Worm (Caenorhabditis elegans): ENCODE data around the gene cpg-9.
"Not testable (repeated sequence)": the region's sequence is repeated elsewhere in the genome, so short reads cannot be mapped to it uniquely, and the experiment has no call there.

cpg-9 gene

ce11 chrIV:3050054-3050990, 19.7 kb downstream of the cpg-9 start, which contains the start of gene eel-1:
TSS of gene eel-1 (minus strand) at chrIV:3050104.
- not testable (repeated sequence) for TF ChIP-seq unc-62 (GFP tag; optimal IDR thresholded peaks at IDR 0.05)

- no peak for TF ChIP-seq unc-62 (GFP tag; optimal IDR thresholded peaks at IDR 0.05)
These were observed 23.1 kb downstream of the cpg-9 start for ce11 chrIV:3046889-3047288.

- TF ChIP-seq unc-62 (GFP tag; optimal IDR thresholded peaks at IDR 0.05), result no peak
These were observed 24.0 kb downstream of the cpg-9 start for ce11 chrIV:3046009-3046408.

- no peak for TF ChIP-seq unc-62 (GFP tag; optimal IDR thresholded peaks at IDR 0.05)
These were observed 25.9 kb downstream of the cpg-9 start for ce11 chrIV:3044158-3044557.

ce11 chrIV:3038740-3039139, 31.3 kb downstream of the cpg-9 start:
- TF ChIP-seq unc-62 (GFP tag; optimal IDR thresholded peaks at IDR 0.05), result no peak

ce11 chrIV:3037932-3038331, 32.1 kb downstream of the cpg-9 start:
- no peak for TF ChIP-seq unc-62 (GFP tag; optimal IDR thresholded peaks at IDR 0.05)

- no peak for TF ChIP-seq unc-62 (GFP tag; optimal IDR thresholded peaks at IDR 0.05)
These were observed 34.6 kb downstream of the cpg-9 start for ce11 chrIV:3035375-3035774.

- no peak for TF ChIP-seq unc-62 (GFP tag; optimal IDR thresholded peaks at IDR 0.05)
These were observed 38.0 kb downstream of the cpg-9 start for ce11 chrIV:3032020-3032419.

- TF ChIP-seq unc-62 (GFP tag; optimal IDR thresholded peaks at IDR 0.05), result no peak
These were observed 40.1 kb downstream of the cpg-9 start for ce11 chrIV:3029882-3030281.

ce11 chrIV:3028842-3029241, 41.2 kb downstream of the cpg-9 start, which contains the start of gene ndnf-1:
TSS of gene ndnf-1 (minus strand) at chrIV:3028942.
- no peak for TF ChIP-seq unc-62 (GFP tag; optimal IDR thresholded peaks at IDR 0.05)

- no peak for TF ChIP-seq unc-62 (GFP tag; optimal IDR thresholded peaks at IDR 0.05)
These were observed 44.0 kb downstream of the cpg-9 start for ce11 chrIV:3025874-3026609.

- no peak for TF ChIP-seq unc-62 (GFP tag; optimal IDR thresholded peaks at IDR 0.05)
These were observed 50.6 kb downstream of the cpg-9 start, which contains the start of gene lin-22 for ce11 chrIV:3019438-3019837. TSS of gene lin-22 (plus strand) at chrIV:3019738.

- no peak for TF ChIP-seq unc-62 (GFP tag; optimal IDR thresholded peaks at IDR 0.05)
These were observed 51.4 kb downstream of the cpg-9 start for ce11 chrIV:3018588-3018987.
